Fruit fly (Drosophila melanogaster) whole organism, embryonic: ENCODE measurements around the gene CG31793.
A peak's percentile ranks its signal among the peaks of the same experiment; 100 is the strongest.

ENCODE experiments used
- Adf1 ChIP-seq: fragments of 200-800 bp; sonication (Bioruptor generic); IDR thresholded peaks from 2 replicates; pipeline ENCODE4 v1.3.6; 2022; ENCODE audit warnings: missing biosample characterization, missing genetic modification characterization
- CG10209 ChIP-seq: fragments of 200-800 bp; sonication (Bioruptor generic); optimal IDR thresholded peaks from 3 replicates; lab custom pipeline; 2017; ENCODE audit warnings: missing biosample characterization, mild to moderate bottlenecking, missing genetic modification characterization, missing genetic modification reagents
- CG10959 ChIP-seq: fragments of 200-800 bp; sonication (Bioruptor generic); IDR thresholded peaks from 2 replicates; pipeline ENCODE4 v1.3.6; 2022; ENCODE audit warnings: missing biosample characterization, missing genetic modification characterization
- CG11093 ChIP-seq: fragments of 200-800 bp; sonication (Bioruptor generic); IDR thresholded peaks from 3 replicates; pipeline ENCODE4 v1.3.6; 2022; ENCODE audit warnings: missing biosample characterization, missing genetic modification characterization
- CG11560 ChIP-seq: fragments of 200-800 bp; sonication (Bioruptor generic); IDR thresholded peaks from 3 replicates; pipeline ENCODE4 v1.3.6; 2022; ENCODE audit warnings: missing biosample characterization, missing genetic modification characterization
- CG1233 ChIP-seq: fragments of 200-800 bp; sonication (Bioruptor generic); optimal IDR thresholded peaks from 4 replicates; lab custom pipeline; 2018; ENCODE audit warnings: missing biosample characterization, mild to moderate bottlenecking, missing genetic modification characterization
- CG13775 ChIP-seq: fragments of 200-800 bp; sonication (Bioruptor generic); optimal IDR thresholded peaks from 3 replicates; lab custom pipeline; 2017; ENCODE audit warnings: missing biosample characterization, mild to moderate bottlenecking, missing genetic modification characterization
- CG1647 ChIP-seq: fragments of 200-800 bp; sonication (Bioruptor generic); optimal IDR thresholded peaks from 3 replicates; lab custom pipeline; 2016; ENCODE audit warnings: missing biosample characterization, missing genetic modification characterization
- CG16863 ChIP-seq: fragments of 200-800 bp; sonication (Bioruptor generic); optimal IDR thresholded peaks from 3 replicates; lab custom pipeline; 2016; ENCODE audit warnings: missing biosample characterization, missing genetic modification characterization
- CG17612 ChIP-seq: fragments of 200-800 bp; sonication (Bioruptor generic); IDR thresholded peaks from 2 replicates; pipeline ENCODE4 v1.3.6; 2022; ENCODE audit warnings: missing biosample characterization, missing genetic modification characterization
- CG17829 ChIP-seq: fragments of 200-800 bp; optimal IDR thresholded peaks from 2 replicates; lab custom pipeline; 2019; ENCODE audit warnings: missing biosample characterization, mild to moderate bottlenecking, missing genetic modification characterization, moderate library complexity
- CG18476 ChIP-seq: fragments of 200-800 bp; sonication (Bioruptor generic); optimal IDR thresholded peaks from 2 replicates; lab custom pipeline; 2016; ENCODE audit warnings: missing biosample characterization, mild to moderate bottlenecking, missing genetic modification characterization
- CG2120 ChIP-seq: fragments of 200-800 bp; sonication (Bioruptor generic); optimal IDR thresholded peaks from 3 replicates; lab custom pipeline; 2016; ENCODE audit warnings: missing biosample characterization, missing genetic modification characterization
- CG2875 ChIP-seq: fragments of 200-800 bp; sonication (Bioruptor generic); optimal IDR thresholded peaks from 2 replicates; lab custom pipeline; 2017; ENCODE audit warnings: missing biosample characterization, mild to moderate bottlenecking, missing genetic modification characterization, missing genetic modification reagents
- CG2889 ChIP-seq: fragments of 200-800 bp; sonication (Bioruptor generic); IDR thresholded peaks from 3 replicates; pipeline ENCODE4 v1.3.6; 2022; ENCODE audit warnings: missing biosample characterization, missing genetic modification characterization
- CG3726 ChIP-seq: fragments of 200-800 bp; sonication (Bioruptor generic); IDR thresholded peaks from 3 replicates; pipeline ENCODE4, ENCODE4 v1.3.6; 2022; ENCODE audit warnings: missing biosample characterization, missing genetic modification characterization
- CG3838 ChIP-seq: fragments of 200-800 bp; sonication (Bioruptor generic); optimal IDR thresholded peaks from 3 replicates; lab custom pipeline; 2016; ENCODE audit warnings: missing biosample characterization, missing genetic modification characterization
- CG4328 ChIP-seq: fragments of 200-800 bp; sonication (Bioruptor generic); optimal IDR thresholded peaks from 3 replicates; lab custom pipeline; 2017; ENCODE audit warnings: missing biosample characterization, missing genetic modification reagents, missing genetic modification characterization
- CG4854 ChIP-seq: fragments of 200-800 bp; sonication (Bioruptor generic); optimal IDR thresholded peaks from 2 replicates; lab custom pipeline; 2016; ENCODE audit warnings: missing biosample characterization, missing genetic modification characterization, inconsistent platforms
- CG5245 ChIP-seq: fragments of 200-800 bp; sonication (Bioruptor generic); optimal IDR thresholded peaks from 3 replicates; lab custom pipeline; 2016; ENCODE audit warnings: missing biosample characterization, missing genetic modification characterization
- CG6272 ChIP-seq: fragments of 200-800 bp; sonication (Bioruptor generic); IDR thresholded peaks from 2 replicates; pipeline ENCODE4 v1.3.6; 2022; ENCODE audit warnings: missing biosample characterization, missing genetic modification characterization
- CG6654 ChIP-seq: fragments of 200-800 bp; sonication (Bioruptor generic); optimal IDR thresholded peaks from 2 replicates; lab custom pipeline; 2017; ENCODE audit warnings: missing biosample characterization, mild to moderate bottlenecking, missing genetic modification characterization
- CG8388 ChIP-seq: fragments of 200-800 bp; sonication (Bioruptor generic); optimal IDR thresholded peaks from 2 replicates; lab custom pipeline; 2019; ENCODE audit warnings: missing biosample characterization, mild to moderate bottlenecking, missing genetic modification characterization, moderate library complexity
- Camta ChIP-seq: fragments of 200-800 bp; sonication (Bioruptor generic); optimal IDR thresholded peaks from 2 replicates; lab custom pipeline; 2016; ENCODE audit warnings: missing biosample characterization, missing genetic modification characterization
- CoRest ChIP-seq: fragments of 200-800 bp; sonication (Bioruptor generic); optimal IDR thresholded peaks from 3 replicates; lab custom pipeline; 2018; ENCODE audit warnings: missing biosample characterization, mild to moderate bottlenecking, missing genetic modification characterization, moderate library complexity
- Gug ChIP-seq: fragments of 200-800 bp; sonication (Bioruptor generic); IDR thresholded peaks from 4 replicates; pipeline ENCODE4 v1.3.6; 2022; ENCODE audit warnings: missing biosample characterization, missing genetic modification characterization
- HLH3B ChIP-seq: fragments of 200-800 bp; sonication (Bioruptor generic); IDR thresholded peaks from 2 replicates; pipeline ENCODE4 v1.3.6; 2022; ENCODE audit warnings: missing biosample characterization, missing genetic modification characterization
- HLH54F ChIP-seq: fragments of 200-800 bp; sonication (Bioruptor generic); optimal IDR thresholded peaks from 3 replicates; lab custom pipeline; 2016; ENCODE audit warnings: missing biosample characterization, missing genetic modification characterization
- Med ChIP-seq: fragments of 200-800 bp; sonication (Bioruptor generic); peaks from one replicate; lab custom pipeline; 2016; ENCODE audit warnings: missing biosample characterization, missing genetic modification characterization, mild to moderate bottlenecking, inconsistent platforms, moderate library complexity
- Myb ChIP-seq: fragments of 200-800 bp; sonication (Bioruptor generic); optimal IDR thresholded peaks from 2 replicates; lab custom pipeline; 2016; ENCODE audit warnings: missing biosample characterization, missing genetic modification characterization
- Neu2 ChIP-seq: fragments of 200-800 bp; sonication (Bioruptor generic); optimal IDR thresholded peaks from 3 replicates; lab custom pipeline; 2016; ENCODE audit warnings: missing biosample characterization, missing genetic modification characterization, borderline replicate concordance
- Pdp1 ChIP-seq, 2 experiments: fragments of 200-800 bp; sonication (Bioruptor generic); optimal IDR thresholded peaks; 3 replicates each; lab custom pipeline; 2016; ENCODE audit warnings: missing biosample characterization in 2 of 2, missing genetic modification characterization in 2 of 2, mild to moderate bottlenecking in 1 of 2, moderate library complexity in 1 of 2
- Poxn ChIP-seq: fragments of 200-800 bp; sonication (Bioruptor generic); IDR thresholded peaks from 2 replicates; pipeline ENCODE4 v1.3.6; 2022; ENCODE audit warnings: missing biosample characterization, missing genetic modification characterization
- Six4 ChIP-seq: fragments of 200-800 bp; sonication (Bioruptor generic); optimal IDR thresholded peaks from 2 replicates; lab custom pipeline; 2016; ENCODE audit warnings: missing biosample characterization, missing genetic modification characterization
- Sry-δ ChIP-seq: fragments of 200-800 bp; sonication (Bioruptor generic); optimal IDR thresholded peaks from 2 replicates; lab custom pipeline; 2016; ENCODE audit warnings: missing biosample characterization, missing genetic modification characterization
- caup ChIP-seq: fragments of 200-800 bp; sonication (Bioruptor generic); optimal IDR thresholded peaks from 3 replicates; lab custom pipeline; 2017; ENCODE audit warnings: missing biosample characterization, mild to moderate bottlenecking, missing genetic modification characterization, moderate library complexity; ENCODE audit not compliant: severe bottlenecking
- eyg ChIP-seq: fragments of 200-800 bp; sonication (Bioruptor generic); optimal IDR thresholded peaks from 3 replicates; lab custom pipeline; 2016; ENCODE audit warnings: missing biosample characterization, missing genetic modification characterization
- hbn ChIP-seq: fragments of 200-800 bp; sonication (Bioruptor generic); IDR thresholded peaks from 2 replicates; pipeline ENCODE4 v1.3.6; 2022; ENCODE audit warnings: missing biosample characterization, missing genetic modification characterization; ENCODE audit not compliant: partially characterized antibody
- hth ChIP-seq: fragments of >200 bp; optimal IDR thresholded peaks from 2 replicates; lab custom pipeline; 2017; ENCODE audit warnings: inconsistent platforms
- lmd ChIP-seq: fragments of 200-800 bp; sonication (Bioruptor generic); IDR thresholded peaks from 2 replicates; pipeline ENCODE4 v1.3.6; 2022; ENCODE audit warnings: missing biosample characterization, missing genetic modification characterization
- nom ChIP-seq: fragments of 200-800 bp; sonication (Bioruptor generic); optimal IDR thresholded peaks from 2 replicates; lab custom pipeline; 2017; ENCODE audit warnings: missing biosample characterization, missing genetic modification characterization, mild to moderate bottlenecking, moderate library complexity, missing genetic modification reagents
- p53 ChIP-seq: fragments of 200-800 bp; sonication (Bioruptor generic); optimal IDR thresholded peaks from 2 replicates; lab custom pipeline; 2016; ENCODE audit warnings: missing biosample characterization, missing genetic modification characterization
- pho ChIP-seq: fragments of 200-800 bp; sonication (Bioruptor generic); optimal IDR thresholded peaks from 2 replicates; lab custom pipeline; 2016; ENCODE audit warnings: missing biosample characterization, missing genetic modification characterization
- salm ChIP-seq: fragments of 200-800 bp; sonication (Bioruptor generic); optimal IDR thresholded peaks from 2 replicates; lab custom pipeline; 2018; ENCODE audit warnings: missing biosample characterization, mild to moderate bottlenecking, missing genetic modification characterization
- sens-2 ChIP-seq: fragments of 200-800 bp; sonication (Bioruptor generic); IDR thresholded peaks from 2 replicates; pipeline ENCODE4 v1.3.6; 2022; ENCODE audit warnings: missing biosample characterization, missing genetic modification characterization
- sisA ChIP-seq: fragments of 200-800 bp; sonication (Bioruptor generic); IDR thresholded peaks from 2 replicates; pipeline ENCODE4 v1.3.6; 2022; ENCODE audit warnings: missing biosample characterization, missing genetic modification characterization
- slp2 ChIP-seq: fragments of 200-800 bp; sonication (Bioruptor generic); optimal IDR thresholded peaks from 2 replicates; lab custom pipeline; 2016; ENCODE audit warnings: missing biosample characterization, missing genetic modification characterization
- ssp ChIP-seq: fragments of 200-800 bp; sonication (Bioruptor generic); IDR thresholded peaks from 2 replicates; pipeline ENCODE4 v1.3.6; 2022; ENCODE audit warnings: missing biosample characterization, missing genetic modification characterization
- tin ChIP-seq: fragments of 200-800 bp; sonication (Bioruptor generic); optimal IDR thresholded peaks from 3 replicates; lab custom pipeline; 2016; ENCODE audit warnings: missing biosample characterization, missing genetic modification characterization
- tup ChIP-seq: fragments of 200-800 bp; sonication (Bioruptor generic); optimal IDR thresholded peaks from 2 replicates; lab custom pipeline; 2016; ENCODE audit warnings: missing biosample characterization, mild to moderate bottlenecking, missing genetic modification characterization, moderate library complexity
- unc-4 ChIP-seq: fragments of 200-800 bp; sonication (Bioruptor generic); IDR thresholded peaks from 2 replicates; pipeline ENCODE4 v1.3.6; 2022; ENCODE audit warnings: missing biosample characterization, missing genetic modification characterization; ENCODE audit not compliant: partially characterized antibody

The CG31793 gene

dm6 chr2L:18953512-18954254, 49.5 kb upstream of the CG31793 start (continued):
- TF ChIP-seq CG6272 (GFP tag; lab: Robert Waterston, UW) (no peak), CG18476 (GFP tag; lab: Kevin White, UChicago) (no peak), slp2 (GFP tag; lab: Kevin White, UChicago) (no peak), caup (no peak), CG16863 (GFP tag; lab: Kevin White, UChicago) (no peak), hth (lab: Kevin White, UChicago) (no peak), CG1233 (GFP tag; lab: Kevin White, UChicago) (no peak), lmd (no peak), ssp (no peak), Gug (no peak), CG17829 (peak; percentile 29), Sry-δ (GFP tag; lab: Kevin White, UChicago) (no peak), p53 (GFP tag; lab: Kevin White, UChicago) (no peak), HLH54F (no peak), CoRest (tag; lab: Kevin White, UChicago) (peak; percentile 43), pho (GFP tag; lab: Kevin White, UChicago) (no peak), tup (GFP tag; lab: Kevin White, UChicago) (no peak), CG5245 (GFP tag; lab: Kevin White, UChicago) (no peak), sens-2 (GFP tag; lab: Robert Waterston, UW) (no peak), CG3838 (no peak), Six4 (GFP tag; lab: Kevin White, UChicago) (no peak), salm (tag; lab: Kevin White, UChicago) (no peak), CG2120 (peak; percentile 11), sisA (GFP tag; lab: Robert Waterston, UW) (no peak), Poxn (GFP tag; lab: Robert Waterston, UW) (no peak), CG10959 (GFP tag; lab: Robert Waterston, UW) (no peak), Camta (GFP tag; lab: Kevin White, UChicago) (no peak), CG11093 (GFP tag; lab: Robert Waterston, UW) (no peak), CG8388 (GFP tag; lab: Kevin White, UChicago) (peak; percentile 22), unc-4 (GFP tag; lab: Robert Waterston, UW) (no peak), CG1647 (GFP tag; lab: Kevin White, UChicago) (no peak), Pdp1 (GFP tag; optimal IDR thresholded peaks at IDR 0.05; lab: Kevin White, UChicago) (peak in 1 of 2 experiments; percentile 89), CG10209 (GFP tag; lab: Kevin White, UChicago) (peak; percentile 38), CG6654 (GFP tag; lab: Kevin White, UChicago) (no peak), CG4328 (GFP tag; lab: Kevin White, UChicago) (no peak), hbn (GFP tag; lab: Robert Waterston, UW) (no peak), Med (GFP tag; lab: Kevin White, UChicago) (no peak), CG17612 (GFP tag; lab: Robert Waterston, UW) (no peak), HLH3B (no peak), tin (GFP tag; lab: Kevin White, UChicago) (no peak), CG4854 (GFP tag; lab: Kevin White, UChicago) (no peak), CG3726 (GFP tag; lab: Robert Waterston, UW) (no peak), CG2875 (no peak), CG13775 (GFP tag; lab: Kevin White, UChicago) (peak; percentile 9), CG11560 (no peak), Neu2 (GFP tag; lab: Kevin White, UChicago) (no peak), Adf1 (GFP tag; lab: Robert Waterston, UW) (no peak), eyg (GFP tag; lab: Kevin White, UChicago) (no peak), nom (GFP tag; lab: Kevin White, UChicago) (no peak), Myb (GFP tag; lab: Kevin White, UChicago) (no peak), CG2889 (GFP tag; lab: Robert Waterston, UW) (no peak)
